Worm (Caenorhabditis elegans): ENCODE data around the gene srg-2.

DNA sequence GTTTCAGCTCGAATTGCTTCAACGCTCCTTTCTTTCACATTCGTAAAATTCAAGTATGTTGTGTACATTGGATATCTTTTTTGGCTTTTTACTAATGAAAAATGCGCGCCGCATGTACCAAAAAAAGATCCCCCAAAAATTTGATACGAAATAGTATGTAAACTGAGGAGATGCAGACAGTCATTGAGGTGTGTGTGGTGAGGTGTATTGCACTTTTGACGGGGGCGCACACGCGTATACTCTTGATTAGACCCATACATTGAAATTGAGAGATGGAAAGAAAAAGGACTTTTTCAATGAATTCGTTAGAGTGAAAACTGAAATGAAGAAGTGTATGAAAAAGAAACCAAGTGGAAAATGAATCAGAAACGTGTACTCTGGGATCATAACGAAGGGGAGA is 38.6 kb downstream of the srg-2 start:
- TF ChIP-seq set-16 (GFP tag; IDR thresholded peaks at IDR 0.05) (no peak), unc-62 (GFP tag; optimal IDR thresholded peaks at IDR 0.05 in 1 of 2) (no peak), unc-62 (tag; optimal IDR thresholded peaks at IDR 0.05) (no peak), zip-2 (tag; optimal IDR thresholded peaks at IDR 0.05) (no peak), snpc-4 (tag; optimal IDR thresholded peaks at IDR 0.05) (no peak), T26A8.4 (GFP tag; IDR thresholded peaks at IDR 0.05) (no peak), dve-1 (tag; optimal IDR thresholded peaks at IDR 0.05; ENCODE audit: insufficient read depth) (no peak), gei-8 (GFP tag; optimal IDR thresholded peaks at IDR 0.05) (no peak), lin-39 (tag; optimal IDR thresholded peaks at IDR 0.05) (no peak), fos-1 (tag; optimal IDR thresholded peaks at IDR 0.05) (no peak), fkh-10 (GFP tag; optimal IDR thresholded peaks at IDR 0.05) (no peak)
